Worm (Caenorhabditis elegans): ENCODE data around the gene bre-2.

DNA sequence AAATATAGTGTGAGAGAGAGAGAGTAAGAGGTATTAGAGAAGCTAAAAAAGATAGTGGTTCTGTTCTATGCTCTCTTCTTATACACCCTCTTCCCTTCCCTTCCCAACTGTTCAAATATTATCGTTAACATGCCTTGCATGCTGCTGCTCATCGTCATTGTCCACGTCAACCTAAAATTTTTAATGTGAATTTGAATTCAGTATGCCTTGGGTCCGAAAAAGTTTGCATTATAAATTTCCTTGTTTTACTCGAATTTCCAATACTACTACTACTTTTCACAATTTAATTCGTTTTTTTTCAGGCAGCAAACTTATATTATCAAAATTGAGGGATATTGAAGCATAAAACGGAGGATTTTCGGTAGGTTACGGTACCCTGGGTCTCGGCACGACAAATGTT is 47.7 kb upstream of the bre-2 start, which contains the start of gene gly-5:
- no peak for TF ChIP-seq fkh-10 (GFP tag; optimal IDR thresholded peaks at IDR 0.05)
- no peak for TF ChIP-seq ceh-22 (tag; optimal IDR thresholded peaks at IDR 0.05)
- TF ChIP-seq ama-1 (optimal IDR thresholded peaks at IDR 0.05), result no peak
- TF ChIP-seq pqm-1 (tag; optimal IDR thresholded peaks at IDR 0.05), result no peak
- TF ChIP-seq nhr-11 (tag; optimal IDR thresholded peaks at IDR 0.05), result no peak
